Worm (Caenorhabditis elegans): ENCODE results near the gene C05E11.3.

DNA sequence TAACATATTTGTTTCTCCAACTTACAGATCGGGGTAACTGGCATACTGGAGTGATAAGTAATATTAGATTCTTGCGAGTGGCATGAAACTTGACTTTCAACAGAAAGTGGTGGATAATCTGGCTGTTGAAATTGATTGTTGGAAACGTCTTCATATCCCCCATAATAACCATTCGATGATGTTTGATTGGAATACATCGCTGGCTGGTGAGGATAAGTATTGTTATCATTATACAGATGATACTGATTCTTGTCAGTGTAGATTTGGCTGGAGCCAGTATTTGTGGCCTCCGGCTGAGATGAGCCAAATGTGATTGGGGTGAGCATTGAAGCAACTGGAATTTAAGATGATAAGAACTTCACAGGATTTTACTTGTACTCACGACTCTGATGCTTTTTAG is 37.0 kb downstream of the C05E11.3 start:
- TF ChIP-seq med-1 (GFP tag; optimal IDR thresholded peaks at IDR 0.05; ENCODE audit: insufficient read depth) (no peak), tab-1 (GFP tag; IDR thresholded peaks at IDR 0.05) (no peak)

Measured in whole organism, midembryonic.